Worm (Caenorhabditis elegans) whole organism, L4 larva: ENCODE results near the gene C45G9.8.
A peak's percentile ranks its signal among the peaks of the same experiment; 100 is the strongest.
"Not testable (repeated sequence)": the region's sequence is repeated elsewhere in the genome, so short reads cannot be mapped to it uniquely, and the experiment has no call there.

Source experiments
- F26F4.8 ChIP-seq: fragments of 200-800 bp; sonication (Bioruptor generic); conservative IDR thresholded peaks from 2 replicates; pipeline ENCODE4 v1.3.6; 2022; ENCODE audit warnings: missing genetic modification characterization, missing compliant biosample characterization
- T26A8.4 ChIP-seq: fragments of 200-800 bp; sonication (Bioruptor generic); IDR thresholded peaks from 2 replicates; pipeline ENCODE4 v1.3.6; 2022; ENCODE audit warnings: missing genetic modification characterization, missing compliant biosample characterization
- Y105C5A.15 ChIP-seq: fragments of 200-800 bp; sonication (Bioruptor generic); IDR thresholded peaks from 2 replicates; pipeline ENCODE4 v1.3.6; 2022; ENCODE audit warnings: missing genetic modification characterization, missing compliant biosample characterization
- Y48G9A.11 ChIP-seq: fragments of 200-800 bp; sonication (Bioruptor generic); IDR thresholded peaks from 2 replicates; pipeline ENCODE4 v1.3.6; 2022; ENCODE audit warnings: missing genetic modification reagents, missing genetic modification characterization, missing compliant biosample characterization
- Y75B8A.6 ChIP-seq: fragments of 200-800 bp; sonication (Bioruptor generic); IDR thresholded peaks from 2 replicates; pipeline ENCODE4 v1.3.6; 2022; ENCODE audit warnings: missing genetic modification reagents, missing genetic modification characterization, missing compliant biosample characterization
- aha-1 ChIP-seq: fragments of 150-350 bp; peaks from one replicate; lab custom pipeline; 2014; ENCODE audit warnings: missing biosample characterization, missing genetic modification characterization
- ceh-32 ChIP-seq: sonication (generic microtip); optimal IDR thresholded peaks from 2 replicates; lab custom pipeline; 2016; ENCODE audit warnings: mild to moderate bottlenecking, missing genetic modification characterization, missing compliant biosample characterization; ENCODE audit not compliant: poor library complexity
- ceh-44 ChIP-seq: fragments of 200-800 bp; sonication (Bioruptor generic); IDR thresholded peaks from 2 replicates; pipeline ENCODE4 v1.3.6; 2022; ENCODE audit warnings: missing genetic modification reagents, missing genetic modification characterization, missing compliant biosample characterization
- dmd-6 ChIP-seq: fragments of 200-800 bp; sonication (Bioruptor generic); IDR thresholded peaks from 2 replicates; pipeline ENCODE4 v1.3.6; 2022; ENCODE audit warnings: missing genetic modification reagents, missing genetic modification characterization, missing compliant biosample characterization
- dmd-8 ChIP-seq: fragments of 200-800 bp; sonication (Bioruptor generic); IDR thresholded peaks from 2 replicates; pipeline ENCODE4 v1.3.6; 2022; ENCODE audit warnings: missing genetic modification characterization, missing compliant biosample characterization
- dmd-9 ChIP-seq: fragments of 200-800 bp; sonication (Bioruptor generic); IDR thresholded peaks from 2 replicates; pipeline ENCODE4 v1.3.6; 2022; ENCODE audit warnings: missing genetic modification reagents, missing genetic modification characterization, missing compliant biosample characterization
- duxl-1 ChIP-seq: sonication (generic microtip); optimal IDR thresholded peaks from 2 replicates; lab custom pipeline; 2016; ENCODE audit warnings: mild to moderate bottlenecking, missing genetic modification characterization, moderate library complexity, missing compliant biosample characterization; ENCODE audit not compliant: poor library complexity
- egl-43 ChIP-seq: fragments of 200-800 bp; sonication (Bioruptor generic); IDR thresholded peaks from 2 replicates; pipeline ENCODE4 v1.3.6; 2022; ENCODE audit warnings: missing genetic modification reagents, missing genetic modification characterization, missing compliant biosample characterization
- fkh-10 ChIP-seq: fragments of 150-350 bp; optimal IDR thresholded peaks from 2 replicates; lab custom pipeline; 2014; ENCODE audit warnings: missing biosample characterization, missing genetic modification reagents, missing genetic modification characterization
- fos-1 ChIP-seq: fragments of 150-350 bp; optimal IDR thresholded peaks from 2 replicates; lab custom pipeline; 2014; ENCODE audit warnings: missing biosample characterization, missing genetic modification characterization
- hmg-1.1 ChIP-seq: fragments of 200-800 bp; sonication (Bioruptor generic); IDR thresholded peaks from 2 replicates; pipeline ENCODE4 v1.3.6; 2022; ENCODE audit warnings: missing genetic modification reagents, missing genetic modification characterization, missing compliant biosample characterization
- lim-7 ChIP-seq: fragments of 200-800 bp; sonication (Bioruptor generic); IDR thresholded peaks from 2 replicates; pipeline ENCODE4 v1.3.6; 2022; ENCODE audit warnings: missing genetic modification characterization, missing compliant biosample characterization
- lin-15B ChIP-seq: fragments of 150-350 bp; sonication (generic microtip); optimal IDR thresholded peaks from 3 replicates; lab custom pipeline; 2014; ENCODE audit warnings: missing biosample characterization, missing genetic modification characterization
- lir-3 ChIP-seq: sonication (generic microtip); optimal IDR thresholded peaks from 2 replicates; lab custom pipeline; 2016; ENCODE audit warnings: mild to moderate bottlenecking, missing genetic modification characterization, missing compliant biosample characterization
- lsy-2 ChIP-seq, 2 experiments: fragments of 150-350 bp in 1 of 2; sonication (generic microtip) in 1 of 2; optimal IDR thresholded peaks; 2 replicates each; lab custom pipeline; 2014 to 2017; ENCODE audit warnings: missing biosample characterization in 2 of 2, missing genetic modification characterization in 2 of 2
- madf-5 ChIP-seq, 2 experiments: fragments of 200-800 bp; sonication (Bioruptor generic); IDR thresholded peaks; 2 replicates each; pipeline ENCODE4 v1.3.6; 2022; ENCODE audit warnings: missing compliant biosample characterization in 2 of 2, missing genetic modification characterization in 2 of 2
- mdt-29 ChIP-seq: fragments of 200-800 bp; sonication (Bioruptor generic); IDR thresholded peaks from 2 replicates; pipeline ENCODE4 v1.3.6; 2022; ENCODE audit warnings: missing genetic modification reagents, missing genetic modification characterization, missing compliant biosample characterization
- mxl-2 ChIP-seq: fragments of 200-800 bp; sonication (Bioruptor generic); conservative IDR thresholded peaks from 2 replicates; pipeline ENCODE4 v1.3.6; 2022; ENCODE audit warnings: missing genetic modification reagents, missing genetic modification characterization, missing compliant biosample characterization
- nhr-25 ChIP-seq: sonication (generic microtip); optimal IDR thresholded peaks from 2 replicates; lab custom pipeline; 2017; ENCODE audit warnings: missing genetic modification characterization, mild to moderate bottlenecking, missing compliant biosample characterization, antibody characterized with exemption, moderate library complexity, borderline replicate concordance; ENCODE audit not compliant: insufficient read depth
- nhr-6 ChIP-seq: fragments of 150-350 bp; optimal IDR thresholded peaks from 2 replicates; lab custom pipeline; 2014; ENCODE audit warnings: missing biosample characterization, missing genetic modification characterization
- nhr-76 ChIP-seq: fragments of 150-350 bp; optimal IDR thresholded peaks from 2 replicates; lab custom pipeline; 2014; ENCODE audit warnings: missing biosample characterization, missing genetic modification characterization
- nhr-77 ChIP-seq: fragments of 150-350 bp; optimal IDR thresholded peaks from 2 replicates; lab custom pipeline; 2014; ENCODE audit warnings: missing biosample characterization, missing genetic modification characterization
- sdz-12 ChIP-seq: fragments of 200-800 bp; sonication (Bioruptor generic); optimal IDR thresholded peaks from 2 replicates; lab custom pipeline; 2018; ENCODE audit warnings: mild to moderate bottlenecking, missing genetic modification characterization, missing compliant biosample characterization
- set-16 ChIP-seq: fragments of 200-800 bp; sonication (Bioruptor generic); IDR thresholded peaks from 2 replicates; pipeline ENCODE4 v1.3.6; 2022; ENCODE audit warnings: missing genetic modification reagents, missing genetic modification characterization, missing compliant biosample characterization
- unc-39 ChIP-seq: sonication (generic microtip); optimal IDR thresholded peaks from 2 replicates; lab custom pipeline; 2017; ENCODE audit warnings: missing biosample characterization, missing genetic modification characterization
- unc-62 ChIP-seq, 3 experiments: fragments of 150-350 bp in 1 of 3; sonication (generic microtip); optimal IDR thresholded peaks in 2 of 3; peaks in 1 of 3; 1 replicate in 1 of 3; 2 replicates in 2 of 3; lab custom pipeline; 2014 to 2017; ENCODE audit warnings: missing biosample characterization in 3 of 3, missing genetic modification characterization in 3 of 3, missing genetic modification reagents in 3 of 3, missing genotype in 1 of 3
- zfp-2 ChIP-seq: sonication (generic microtip); optimal IDR thresholded peaks from 2 replicates; lab custom pipeline; 2016; ENCODE audit warnings: mild to moderate bottlenecking, missing genetic modification characterization, missing compliant biosample characterization
- zip-2 ChIP-seq: fragments of 150-350 bp; optimal IDR thresholded peaks from 2 replicates; lab custom pipeline; 2014; ENCODE audit warnings: missing biosample characterization, missing genetic modification characterization
- ztf-11 ChIP-seq: fragments of 150-350 bp; optimal IDR thresholded peaks from 2 replicates; lab custom pipeline; 2014; ENCODE audit warnings: missing biosample characterization, missing genetic modification characterization

The C45G9.8 gene

ce11 chrIII:5068675-5069233, 15.3 kb upstream of the C45G9.8 start, which contains the start of the genes C45G9.11 and C45G9.2 (continued):
- TF ChIP-seq mdt-29 (no peak), lin-15B (tag; lab: Kevin White, UChicago) (no peak), lir-3 (no peak), zfp-2 (tag; lab: Kevin White, UChicago) (no peak), egl-43 (GFP tag; lab: Robert Waterston, UW) (no peak), fkh-10 (no peak), sdz-12 (no peak), nhr-77 (no peak), T26A8.4 (GFP tag; lab: Robert Waterston, UW) (no peak), F26F4.8 (GFP tag; lab: Robert Waterston, UW) (no peak)

- TF ChIP-seq lim-7 (GFP tag; lab: Robert Waterston, UW); nhr-6; dmd-9 (GFP tag; lab: Robert Waterston, UW): not testable (repeated sequence)
These were observed 9.0 kb upstream of the C45G9.8 start, which contains the start of gene C45G9.4 for ce11 chrIII:5062406-5062805. Gene C45G9.4 (plus strand): TSS chrIII:5062706.

- TF ChIP-seq unc-39 (tag; lab: Kevin White, UChicago) (no peak), aha-1 (tag; lab: Kevin White, UChicago) (peak; percentile 64)
These were observed 8.4 kb upstream of the C45G9.8 start, which contains the start of gene C45G9.10 for ce11 chrIII:5061798-5062197. Gene C45G9.10 (minus strand): TSS chrIII:5061898.

DNA sequence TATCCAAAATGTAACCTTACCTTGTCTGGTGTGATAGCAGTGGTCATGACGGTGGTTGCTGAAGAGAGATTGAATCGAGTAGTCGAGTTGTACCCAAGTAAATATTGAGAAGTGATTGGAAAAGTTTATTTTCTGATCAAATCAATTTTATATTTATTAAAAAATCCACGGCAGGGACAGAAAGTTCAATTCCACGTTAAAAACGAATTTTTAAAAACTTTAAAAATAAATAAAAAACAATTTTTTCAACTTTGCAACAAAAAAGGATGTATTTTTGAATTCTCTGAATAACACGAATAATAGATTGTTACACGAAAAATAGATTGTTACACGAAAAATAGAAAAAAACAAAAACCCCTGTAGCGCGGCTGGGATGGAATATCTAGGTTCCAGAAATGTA, 2.3 kb upstream of the C45G9.8 start, which contains the start of gene C45G9.9:
Gene C45G9.9 (minus strand): TSS at position 101 of the 400 bp plus-strand sequence.
- not testable (repeated sequence) for TF ChIP-seq madf-5 (GFP tag; IDR thresholded peaks at IDR 0.05; lab: Robert Waterston, UW); lin-15B (tag; lab: Kevin White, UChicago); Y48G9A.11 (GFP tag; lab: Robert Waterston, UW)
- TF ChIP-seq, all 104 proteins: peak for 0; not testable (repeated sequence) for 104

- no peak for TF ChIP-seq unc-62 (GFP tag; optimal IDR thresholded peaks at IDR 0.05 in 1 of 2; lab: Kevin White, UChicago)
- no peak for TF ChIP-seq unc-62 (tag; optimal IDR thresholded peaks at IDR 0.05; lab: Kevin White, UChicago)
- no peak for TF ChIP-seq zip-2
- no peak for TF ChIP-seq lsy-2 (tag; optimal IDR thresholded peaks at IDR 0.05; lab: Kevin White, UChicago)
- TF ChIP-seq ceh-32 (tag; lab: Kevin White, UChicago): no peak
- TF ChIP-seq lim-7 (GFP tag; lab: Robert Waterston, UW): no peak
- no peak for TF ChIP-seq Y105C5A.15
- TF ChIP-seq dmd-8 (GFP tag; lab: Robert Waterston, UW): no peak
- no peak for TF ChIP-seq nhr-76 (tag; lab: Kevin White, UChicago)
- TF ChIP-seq mxl-2 (GFP tag; lab: Robert Waterston, UW): no peak
- TF ChIP-seq Y75B8A.6 (GFP tag; lab: Robert Waterston, UW): no peak
- no peak for TF ChIP-seq hmg-1.1
- TF ChIP-seq duxl-1 (tag; lab: Kevin White, UChicago): no peak
- no peak for TF ChIP-seq set-16 (GFP tag; lab: Robert Waterston, UW)
- no peak for TF ChIP-seq lir-3
- TF ChIP-seq aha-1 (tag; lab: Kevin White, UChicago): no peak
- TF ChIP-seq ceh-44 (GFP tag; lab: Robert Waterston, UW): no peak
- no peak for TF ChIP-seq fos-1 (tag; lab: Kevin White, UChicago)
- TF ChIP-seq dmd-6 (GFP tag; lab: Robert Waterston, UW): no peak
- no peak for TF ChIP-seq nhr-25
- no peak for TF ChIP-seq ztf-11 (tag; lab: Kevin White, UChicago)
These were observed 1.5 kb downstream of the C45G9.8 start, which contains the start of gene C45G9.15 for ce11 chrIII:5051949-5052348. Gene C45G9.15 (minus strand): TSS chrIII:5052049.
